Worm (Caenorhabditis elegans): ENCODE measurements around the gene R160.12.

R160.12 gene

DNA sequence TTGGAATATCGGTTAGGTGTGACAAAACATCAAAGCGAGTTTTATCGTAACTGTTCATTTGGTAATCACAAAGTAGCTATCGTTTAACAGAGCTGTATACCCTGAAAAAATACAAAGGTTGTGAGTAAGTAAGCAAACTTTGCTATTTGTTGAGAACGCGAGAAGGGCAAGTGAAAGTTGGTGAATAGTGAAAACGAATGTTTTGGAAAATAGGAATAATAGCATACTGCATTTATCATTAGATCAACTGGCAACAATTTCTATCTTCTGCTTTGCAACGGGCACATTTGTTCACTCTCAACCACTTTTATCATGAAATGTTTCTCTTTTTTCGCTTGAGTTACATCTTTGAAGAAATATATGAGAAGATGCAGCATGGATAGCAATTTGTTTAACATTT, 48.8 kb downstream of the R160.12 start, which contains the start of gene C24A8.5:
Gene C24A8.5, minus strand, starts transcription at position 101 of the 400 bp plus-strand sequence.
- TF ChIP-seq Y48G9A.11 (GFP tag; IDR thresholded peaks at IDR 0.05) (no peak), F44E2.7 (GFP tag; IDR thresholded peaks at IDR 0.05) (no peak), mes-2 (tag; optimal IDR thresholded peaks at IDR 0.05; ENCODE audit: poor library complexity, severe bottlenecking) (no peak), mep-1 (tag; optimal IDR thresholded peaks at IDR 0.05) (no peak), F49E8.2 (tag; optimal IDR thresholded peaks at IDR 0.05; ENCODE audit: borderline replicate concordance) (no peak), F10B5.3 (tag; optimal IDR thresholded peaks at IDR 0.05) (no peak), Y75B8A.6 (GFP tag; IDR thresholded peaks at IDR 0.05) (no peak), daf-12 (tag; optimal IDR thresholded peaks at IDR 0.05) (no peak), zip-11 (GFP tag; IDR thresholded peaks at IDR 0.05) (no peak), spr-3 (GFP tag; optimal IDR thresholded peaks at IDR 0.05) (no peak), ceh-28 (tag; optimal IDR thresholded peaks at IDR 0.05) (no peak), hmg-1.1 (GFP tag; IDR thresholded peaks at IDR 0.05) (no peak), dmd-9 (GFP tag; IDR thresholded peaks at IDR 0.05) (no peak), pqm-1 (tag; optimal IDR thresholded peaks at IDR 0.05) (no peak), unc-130 (GFP tag; optimal IDR thresholded peaks at IDR 0.05) (no peak)
